Worm (Caenorhabditis elegans): Measurements from ENCODE around the gene E02A10.3.

Gene E02A10.3

ce11 chrV:12596795-12597194 is 17.4 kb downstream of the E02A10.3 start (continued):
- TF ChIP-seq die-1 (tag; optimal IDR thresholded peaks at IDR 0.05) (peak; percentile 79), bed-2 (GFP tag; IDR thresholded peaks at IDR 0.05) (no peak), athp-1 (tag; optimal IDR thresholded peaks at IDR 0.05) (peak; percentile 70), ZK185.1 (tag; optimal IDR thresholded peaks at IDR 0.05; ENCODE audit: poor library complexity, severe bottlenecking) (peak; percentile 84), ztf-18 (tag; optimal IDR thresholded peaks at IDR 0.05) (peak; percentile 71), somi-1 (GFP tag; optimal IDR thresholded peaks at IDR 0.05) (peak; percentile 22), hlh-12 (tag; optimal IDR thresholded peaks at IDR 0.05) (peak; percentile 52), ceh-40 (GFP tag; IDR thresholded peaks at IDR 0.05) (no peak), nhr-27 (tag; optimal IDR thresholded peaks at IDR 0.05) (no peak), sea-2 (GFP tag; IDR thresholded peaks at IDR 0.05) (no peak), nhr-80 (tag; optimal IDR thresholded peaks at IDR 0.05) (peak; percentile 44), madf-3 (GFP tag; IDR thresholded peaks at IDR 0.05) (no peak), pbrm-1 (GFP tag; IDR thresholded peaks at IDR 0.05) (peak; percentile 43; the same call in 1 of the 2 replicates), sptf-2 (GFP tag; optimal IDR thresholded peaks at IDR 0.05) (no peak), F39B2.1 (GFP tag; IDR thresholded peaks at IDR 0.05) (no peak), dox-1 (GFP tag; IDR thresholded peaks at IDR 0.05) (peak; percentile 78), C06A6.2 (GFP tag; conservative IDR thresholded peaks at IDR 0.05) (peak; percentile 43; the same call in 1 of the 2 replicates), hlh-26 (GFP tag; conservative IDR thresholded peaks at IDR 0.05) (no peak), nhr-179 (tag; optimal IDR thresholded peaks at IDR 0.05) (peak; percentile 28), fkh-3 (tag; optimal IDR thresholded peaks at IDR 0.05) (no peak), snpc-1.3 (tag; optimal IDR thresholded peaks at IDR 0.05; ENCODE audit: insufficient read depth) (peak; percentile 55), snpc-1.1 (tag; optimal IDR thresholded peaks at IDR 0.05; ENCODE audit: insufficient read depth) (peak; percentile 24), attf-5 (GFP tag; optimal IDR thresholded peaks at IDR 0.05) (peak; percentile 25), snpc-4 (GFP tag; optimal IDR thresholded peaks at IDR 0.05) (peak; percentile 40), snpc-4 (tag; optimal IDR thresholded peaks at IDR 0.05) (peak in 3 of 4 experiments; percentile 16 to 62 (median 59)), cebp-1 (GFP tag; IDR thresholded peaks at IDR 0.05) (no peak), cebp-1 (tag; optimal IDR thresholded peaks at IDR 0.05) (peak; percentile 58), atf-7 (tag; optimal IDR thresholded peaks at IDR 0.05) (peak; percentile 19), madf-10 (tag; optimal IDR thresholded peaks at IDR 0.05) (peak; percentile 15), ztf-28 (GFP tag; IDR thresholded peaks at IDR 0.05) (no peak), F33H1.4 (GFP tag; IDR thresholded peaks at IDR 0.05) (no peak), lsy-27 (tag; optimal IDR thresholded peaks at IDR 0.05; ENCODE audit: borderline replicate concordance, insufficient read depth) (no peak), snpc-3.4 (tag; optimal IDR thresholded peaks at IDR 0.05) (peak; percentile 53), Y79H2A.3 (GFP tag; conservative IDR thresholded peaks at IDR 0.05) (0 out of 2 replicates have a peak, but pooled peaks have one; percentile 15), madf-8 (GFP tag; conservative IDR thresholded peaks at IDR 0.05) (no peak), Y67H2A.10 (GFP tag; conservative IDR thresholded peaks at IDR 0.05) (no peak), F55B11.4 (tag; optimal IDR thresholded peaks at IDR 0.05; ENCODE audit: borderline replicate concordance, insufficient read depth) (no peak), mes-4 (tag; optimal IDR thresholded peaks at IDR 0.05) (peak; percentile 52), Y95B8A.8 (GFP tag; IDR thresholded peaks at IDR 0.05) (0 out of 2 replicates have a peak, but pooled peaks have one; percentile 27), gei-17 (GFP tag; optimal IDR thresholded peaks at IDR 0.05) (no peak), egl-18 (GFP tag; IDR thresholded peaks at IDR 0.05) (no peak), D2030.7 (GFP tag; IDR thresholded peaks at IDR 0.05) (peak; percentile 35; the same call in 1 of the 2 replicates), egl-44 (GFP tag; IDR thresholded peaks at IDR 0.05) (peak; percentile 49; the same call in 1 of the 2 replicates), hrde-1 (tag; optimal IDR thresholded peaks at IDR 0.05; ENCODE audit: borderline replicate concordance) (peak; percentile 55), aptf-3 (GFP tag; IDR thresholded peaks at IDR 0.05) (no peak), B0035.1 (tag; optimal IDR thresholded peaks at IDR 0.05) (peak; percentile 68), ama-1 (optimal IDR thresholded peaks at IDR 0.05) (no peak), ama-1 (GFP tag; optimal IDR thresholded peaks at IDR 0.05) (peak; percentile 53 to 59)

All from whole organism, young adult.